Worm (Caenorhabditis elegans) whole organism, L1 larva: ENCODE data around the gene F56D5.2.
A peak's percentile ranks its signal among the peaks of the same experiment; 100 is the strongest.

Source experiments
- C04F5.9 ChIP-seq: sonication (generic microtip); optimal IDR thresholded peaks from 2 replicates; lab custom pipeline; 2016; ENCODE audit warnings: missing genetic modification characterization, missing compliant biosample characterization
- C16A3.4 ChIP-seq: fragments of 150-350 bp; optimal IDR thresholded peaks from 2 replicates; lab custom pipeline; 2014; ENCODE audit warnings: missing biosample characterization, missing genetic modification characterization
- Y116A8C.19 ChIP-seq: sonication (generic microtip); optimal IDR thresholded peaks from 2 replicates; lab custom pipeline; 2016; ENCODE audit warnings: missing compliant biosample characterization, missing genetic modification characterization, borderline replicate concordance
- ama-1 ChIP-seq: fragments of 150-350 bp; optimal IDR thresholded peaks from 2 replicates; lab custom pipeline; 2014
- blmp-1 ChIP-seq: fragments of 150-350 bp; optimal IDR thresholded peaks from 2 replicates; lab custom pipeline; 2014; ENCODE audit warnings: missing biosample characterization, missing genetic modification characterization
- ceh-82 ChIP-seq, 3 experiments: fragments of 150-350 bp in 1 of 3; sonication (generic microtip) in 2 of 3; optimal IDR thresholded peaks; 2 replicates each; lab custom pipeline; 2014 to 2017; ENCODE audit warnings: missing biosample characterization in 3 of 3, missing genetic modification characterization in 3 of 3
- ceh-90 ChIP-seq: sonication (generic microtip); optimal IDR thresholded peaks from 2 replicates; lab custom pipeline; 2016; ENCODE audit warnings: missing genetic modification characterization, missing compliant biosample characterization
- dsc-1 ChIP-seq: sonication (generic microtip); optimal IDR thresholded peaks from 2 replicates; lab custom pipeline; 2016; ENCODE audit warnings: mild to moderate bottlenecking, missing genetic modification characterization, missing compliant biosample characterization
- efl-1 ChIP-seq, 4 experiments: fragments of 150-350 bp; optimal IDR thresholded peaks in 3 of 4; peaks in 1 of 4; 1 replicate in 1 of 4; 2 replicates in 3 of 4; lab custom pipeline; 2014; ENCODE audit warnings: missing biosample characterization in 2 of 4, missing genetic modification characterization in 2 of 4, missing genetic modification reagents in 2 of 4
- egl-27 ChIP-seq, 2 experiments: fragments of 150-350 bp in 1 of 2; sonication (generic microtip); optimal IDR thresholded peaks; 3 replicates each; lab custom pipeline; 2017 to 2018; ENCODE audit warnings: missing biosample characterization in 2 of 2, missing genetic modification characterization in 2 of 2, missing genetic modification reagents in 2 of 2
- elt-3 ChIP-seq, 6 experiments: fragments of 150-350 bp in 1 of 6; sonication (generic microtip); optimal IDR thresholded peaks; 2 replicates each; lab custom pipeline; 2017 to 2018; ENCODE audit warnings: missing biosample characterization in 6 of 6, missing genetic modification characterization in 6 of 6, inconsistent platforms in 1 of 6
- ets-5 ChIP-seq: fragments of 200-800 bp; sonication (Bioruptor generic); IDR thresholded peaks from 2 replicates; pipeline ENCODE4 v1.3.6; 2022; ENCODE audit warnings: missing genetic modification characterization, missing compliant biosample characterization
- grh-1 ChIP-seq: fragments of 200-800 bp; sonication (Bioruptor generic); IDR thresholded peaks from 2 replicates; pipeline ENCODE4 v1.3.6; 2022; ENCODE audit warnings: missing genetic modification reagents, missing genetic modification characterization, missing compliant biosample characterization
- hlh-4 ChIP-seq: sonication (generic microtip); optimal IDR thresholded peaks from 2 replicates; lab custom pipeline; 2016; ENCODE audit warnings: mild to moderate bottlenecking, missing genetic modification characterization, missing compliant biosample characterization
- irx-1 ChIP-seq: sonication (generic microtip); optimal IDR thresholded peaks from 2 replicates; lab custom pipeline; 2016; ENCODE audit warnings: missing genetic modification characterization, missing compliant biosample characterization
- lin-13 ChIP-seq: fragments of 150-350 bp; optimal IDR thresholded peaks from 2 replicates; lab custom pipeline; 2014; ENCODE audit warnings: missing biosample characterization, missing genetic modification reagents, missing genetic modification characterization
- lin-14 ChIP-seq: fragments of 200-800 bp; sonication (Bioruptor generic); optimal IDR thresholded peaks from 2 replicates; lab custom pipeline; 2018; ENCODE audit warnings: mild to moderate bottlenecking, missing genetic modification characterization, moderate library complexity, missing compliant biosample characterization
- lin-35 ChIP-seq, 2 experiments: fragments of 150-350 bp; optimal IDR thresholded peaks; 2 replicates each; lab custom pipeline; 2014; ENCODE audit warnings: missing biosample characterization in 2 of 2, missing genetic modification characterization in 2 of 2, missing genetic modification reagents in 2 of 2
- lsy-2 ChIP-seq, 2 experiments: fragments of 150-350 bp; optimal IDR thresholded peaks; 2 replicates each; lab custom pipeline; 2014; ENCODE audit warnings: missing biosample characterization in 2 of 2, missing genetic modification characterization in 2 of 2
- mdl-1 ChIP-seq, 2 experiments: fragments of 150-350 bp; optimal IDR thresholded peaks; 2 replicates each; lab custom pipeline; 2014 to 2017; ENCODE audit warnings: missing biosample characterization in 2 of 2, missing genetic modification characterization in 2 of 2, inconsistent platforms in 1 of 2
- mef-2 ChIP-seq: fragments of 150-350 bp; optimal IDR thresholded peaks from 2 replicates; lab custom pipeline; 2014; ENCODE audit warnings: missing biosample characterization, missing genetic modification characterization
- mep-1 ChIP-seq: fragments of 150-350 bp; optimal IDR thresholded peaks from 2 replicates; lab custom pipeline; 2014; ENCODE audit warnings: missing biosample characterization, missing genetic modification characterization
- nhr-11 ChIP-seq: fragments of 150-350 bp; optimal IDR thresholded peaks from 2 replicates; lab custom pipeline; 2014; ENCODE audit warnings: missing biosample characterization, missing genetic modification characterization
- nhr-12 ChIP-seq: sonication (generic microtip); optimal IDR thresholded peaks from 2 replicates; lab custom pipeline; 2017; ENCODE audit warnings: missing biosample characterization, missing genetic modification characterization
- nhr-19 ChIP-seq: fragments of 200-800 bp; sonication (Bioruptor generic); conservative IDR thresholded peaks from 2 replicates; pipeline ENCODE4 v1.3.6; 2022; ENCODE audit warnings: missing genetic modification characterization, missing compliant biosample characterization
- nhr-28 ChIP-seq: fragments of 150-350 bp; optimal IDR thresholded peaks from 2 replicates; lab custom pipeline; 2014; ENCODE audit warnings: missing biosample characterization, missing genetic modification characterization
- nhr-47 ChIP-seq: sonication (generic microtip); optimal IDR thresholded peaks from 2 replicates; lab custom pipeline; 2016; ENCODE audit warnings: mild to moderate bottlenecking, missing genetic modification characterization, moderate library complexity, missing compliant biosample characterization
- nhr-71 ChIP-seq: sonication (generic microtip); optimal IDR thresholded peaks from 2 replicates; lab custom pipeline; 2016; ENCODE audit warnings: mild to moderate bottlenecking, missing genetic modification characterization, moderate library complexity, missing compliant biosample characterization
- nhr-90 ChIP-seq: sonication (generic microtip); optimal IDR thresholded peaks from 2 replicates; lab custom pipeline; 2016; ENCODE audit warnings: mild to moderate bottlenecking, missing genetic modification characterization, missing compliant biosample characterization; ENCODE audit not compliant: poor library complexity
- rnt-1 ChIP-seq: sonication (generic microtip); optimal IDR thresholded peaks from 2 replicates; lab custom pipeline; 2016; ENCODE audit warnings: mild to moderate bottlenecking, missing genetic modification characterization, moderate library complexity, missing compliant biosample characterization
- snpc-4 ChIP-seq: fragments of 150-350 bp; optimal IDR thresholded peaks from 2 replicates; lab custom pipeline; 2014; ENCODE audit warnings: missing biosample characterization, missing genetic modification characterization
- snu-23 ChIP-seq: sonication (generic microtip); optimal IDR thresholded peaks from 2 replicates; lab custom pipeline; 2016; ENCODE audit warnings: missing genetic modification characterization, missing compliant biosample characterization
- sup-37 ChIP-seq: fragments of 200-800 bp; sonication (Bioruptor generic); optimal IDR thresholded peaks from 2 replicates; lab custom pipeline; 2018; ENCODE audit warnings: mild to moderate bottlenecking, missing genetic modification characterization, missing compliant biosample characterization
- swsn-7 ChIP-seq: sonication (generic microtip); optimal IDR thresholded peaks from 2 replicates; lab custom pipeline; 2016; ENCODE audit warnings: missing genetic modification characterization, missing compliant biosample characterization
- tlp-1 ChIP-seq: fragments of 150-350 bp; optimal IDR thresholded peaks from 2 replicates; lab custom pipeline; 2014; ENCODE audit warnings: missing biosample characterization, missing genetic modification characterization
- unc-30 ChIP-seq: sonication (generic microtip); optimal IDR thresholded peaks from 2 replicates; lab custom pipeline; 2017; ENCODE audit warnings: missing biosample characterization, missing genetic modification characterization
- unc-62 ChIP-seq: fragments of 150-350 bp; optimal IDR thresholded peaks from 2 replicates; lab custom pipeline; 2014; ENCODE audit warnings: missing biosample characterization, missing genetic modification reagents, missing genetic modification characterization
- unc-86 ChIP-seq: sonication (generic microtip); optimal IDR thresholded peaks from 2 replicates; lab custom pipeline; 2016; ENCODE audit warnings: missing genetic modification characterization, missing compliant biosample characterization
- vab-15 ChIP-seq: sonication (generic microtip); optimal IDR thresholded peaks from 2 replicates; lab custom pipeline; 2017; ENCODE audit warnings: missing genotype, mild to moderate bottlenecking, missing genetic modification characterization, missing compliant biosample characterization
- xbp-1 ChIP-seq: sonication (generic microtip); optimal IDR thresholded peaks from 2 replicates; lab custom pipeline; 2016; ENCODE audit warnings: missing genetic modification characterization, missing compliant biosample characterization
- zag-1 ChIP-seq: fragments of 150-350 bp; optimal IDR thresholded peaks from 2 replicates; lab custom pipeline; 2014; ENCODE audit warnings: missing biosample characterization, missing genetic modification characterization
- ztf-11 ChIP-seq, 2 experiments: sonication (generic microtip); optimal IDR thresholded peaks; 2 replicates each; lab custom pipeline; 2016 to 2017; ENCODE audit warnings: missing genetic modification characterization in 2 of 2, missing biosample characterization in 1 of 2, missing compliant biosample characterization in 1 of 2

Gene F56D5.2

ce11 chrIV:9398512-9398911 lies at the start of gene F56D5.2:
F56D5.2 (minus strand) TSS chrIV:9398612.
- TF ChIP-seq unc-30 (tag; lab: Kevin White, UChicago) (no peak), nhr-28 (tag; lab: Kevin White, UChicago) (no peak), nhr-90 (tag; lab: Kevin White, UChicago) (no peak), grh-1 (GFP tag; lab: Robert Waterston, UW) (no peak), swsn-7 (tag; lab: Kevin White, UChicago) (no peak), vab-15 (tag; lab: Kevin White, UChicago) (no peak)

DNA sequence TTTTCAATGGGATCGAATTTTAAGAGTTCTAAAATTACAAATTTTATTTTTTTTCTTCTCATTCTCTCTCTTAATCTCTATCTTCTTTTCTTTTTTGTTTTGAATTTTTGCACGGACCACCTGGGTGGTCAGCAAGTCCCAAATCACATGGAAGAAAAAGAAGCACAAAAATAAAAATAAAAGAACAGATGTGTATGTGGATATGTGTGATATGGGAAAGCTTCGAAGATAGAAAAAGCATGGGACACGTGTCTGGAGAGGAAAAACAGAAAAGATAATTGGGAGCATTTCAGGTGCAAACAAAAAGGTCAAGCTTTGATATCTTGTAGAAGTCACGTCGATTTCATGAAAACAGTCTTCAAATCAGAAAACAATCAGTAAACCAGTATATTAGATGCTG lies 48.8 kb upstream of the F56D5.2 start, which contains the start of gene hsp-12.6:
Gene hsp-12.6 (minus strand): TSS at position 20 of the 400 bp plus-strand sequence.
- TF ChIP-seq snu-23 (GFP tag; lab: Kevin White, UChicago) (peak; percentile 27), lin-13 (GFP tag; lab: Kevin White, UChicago) (no peak), rnt-1 (tag; lab: Kevin White, UChicago) (peak; percentile 52), lsy-2 (tag; optimal IDR thresholded peaks at IDR 0.05; lab: Kevin White, UChicago) (peak; percentile 17 to 75), mef-2 (tag; lab: Kevin White, UChicago) (peak; percentile 19), dsc-1 (tag; lab: Kevin White, UChicago) (peak; percentile 63), nhr-28 (tag; lab: Kevin White, UChicago) (no peak), efl-1 (optimal IDR thresholded peaks at IDR 0.05; lab: Kevin White, UChicago) (no peak), efl-1 (GFP tag; optimal IDR thresholded peaks at IDR 0.05 in 1 of 2; lab: Kevin White, UChicago) (peak in 1 of 2 experiments; percentile 88), mdl-1 (tag; optimal IDR thresholded peaks at IDR 0.05; lab: Kevin White, UChicago) (peak in 1 of 2 experiments; percentile 31), ceh-90 (tag; lab: Kevin White, UChicago) (no peak), hlh-4 (tag; lab: Kevin White, UChicago) (no peak), grh-1 (GFP tag; lab: Robert Waterston, UW) (no peak), nhr-12 (tag; lab: Kevin White, UChicago) (no peak), elt-3 (tag; optimal IDR thresholded peaks at IDR 0.05; lab: Kevin White, UChicago) (no peak), snpc-4 (tag; lab: Kevin White, UChicago) (peak; percentile 54), zag-1 (no peak), blmp-1 (tag; lab: Kevin White, UChicago) (no peak), nhr-19 (GFP tag; lab: Robert Waterston, UW) (peak; percentile 27; the same call in 1 of the 2 replicates), egl-27 (tag; optimal IDR thresholded peaks at IDR 0.05; lab: Kevin White, UChicago) (no peak), Y116A8C.19 (tag; lab: Kevin White, UChicago) (no peak), irx-1 (no peak), tlp-1 (tag; lab: Kevin White, UChicago) (no peak), mep-1 (tag; lab: Kevin White, UChicago) (no peak), xbp-1 (tag; lab: Kevin White, UChicago) (no peak), lin-14 (GFP tag; lab: Kevin White, UChicago) (peak; percentile 79), nhr-11 (no peak), ets-5 (no peak)

- TF ChIP-seq nhr-71 (tag; lab: Kevin White, UChicago) (no peak), C04F5.9 (tag; lab: Kevin White, UChicago) (no peak), C16A3.4 (no peak), ets-5 (no peak), sup-37 (no peak), unc-62 (GFP tag; lab: Kevin White, UChicago) (no peak), ceh-82 (tag; optimal IDR thresholded peaks at IDR 0.05; lab: Kevin White, UChicago) (no peak), nhr-47 (tag; lab: Kevin White, UChicago) (no peak), snu-23 (GFP tag; lab: Kevin White, UChicago) (no peak), unc-86 (tag; lab: Kevin White, UChicago) (no peak), lin-35 (GFP tag; optimal IDR thresholded peaks at IDR 0.05; lab: Kevin White, UChicago) (no peak), nhr-90 (tag; lab: Kevin White, UChicago) (no peak), ama-1 (no peak), ztf-11 (tag; optimal IDR thresholded peaks at IDR 0.05; lab: Kevin White, UChicago) (no peak)
Measured at ce11 chrIV:9445407-9445806, 47.0 kb upstream of the F56D5.2 start, which contains the start of gene hsp-12.3. hsp-12.3 (minus strand) TSS chrIV:9445507.
